Worm (Caenorhabditis elegans): ENCODE results near the gene F23F12.13.

- TF ChIP-seq jun-1 (tag; optimal IDR thresholded peaks at IDR 0.05), result no peak
- TF ChIP-seq pha-4 (tag; optimal IDR thresholded peaks at IDR 0.05), result no peak
- TF ChIP-seq lin-39 (tag; optimal IDR thresholded peaks at IDR 0.05), result no peak
- no peak for TF ChIP-seq nhr-11 (tag; optimal IDR thresholded peaks at IDR 0.05)
- TF ChIP-seq pqm-1 (tag; optimal IDR thresholded peaks at IDR 0.05), result no peak
- TF ChIP-seq aly-2 (tag; optimal IDR thresholded peaks at IDR 0.05), result no peak
- no peak for TF ChIP-seq nhr-12 (tag; optimal IDR thresholded peaks at IDR 0.05)
- TF ChIP-seq skn-1 (tag; optimal IDR thresholded peaks at IDR 0.05), result no peak
- TF ChIP-seq unc-39 (tag; optimal IDR thresholded peaks at IDR 0.05), result no peak
- no peak for TF ChIP-seq ceh-9 (tag; optimal IDR thresholded peaks at IDR 0.05)
- TF ChIP-seq nhr-76 (tag; optimal IDR thresholded peaks at IDR 0.05), result no peak
- no peak for TF ChIP-seq ceh-82 (tag; optimal IDR thresholded peaks at IDR 0.05)
- TF ChIP-seq egl-27 (tag; optimal IDR thresholded peaks at IDR 0.05), result no peak
Measured at ce11 chrIII:6490989-6491388, 4.5 kb upstream of the F23F12.13 start.

Measured in whole organism, L3 larva.